Fruit fly (Drosophila melanogaster): ENCODE data around the gene Golgin104.

The Golgin104 gene

dm6 chr3L:16380770-16381169, 29.0 kb upstream of the Golgin104 start:
- TF ChIP-seq Mnt (GFP tag; optimal IDR thresholded peaks at IDR 0.05): peak; percentile 30
- no peak for TF ChIP-seq CG5204 (GFP tag; optimal IDR thresholded peaks at IDR 0.05)
- TF ChIP-seq CG12768 (GFP tag; optimal IDR thresholded peaks at IDR 0.05): peak; percentile 81
- TF ChIP-seq CG14711 (tag; optimal IDR thresholded peaks at IDR 0.05): peak; percentile 67
- TF ChIP-seq CG11617 (GFP tag; optimal IDR thresholded peaks at IDR 0.05): peak; percentile 58
- peak; percentile 73 for TF ChIP-seq toe (GFP tag; optimal IDR thresholded peaks at IDR 0.05)
- TF ChIP-seq Hr96 (GFP tag; optimal IDR thresholded peaks at IDR 0.05): peak; percentile 66
- peak; percentile 26 for TF ChIP-seq CG1620 (GFP tag; optimal IDR thresholded peaks at IDR 0.05)
- no peak for TF ChIP-seq Clk (GFP tag; optimal IDR thresholded peaks at IDR 0.05)
- peak; percentile 41 for TF ChIP-seq pad (GFP tag; optimal IDR thresholded peaks at IDR 0.05)
- peak; percentile 75 for TF ChIP-seq bab1 (GFP tag; optimal IDR thresholded peaks at IDR 0.05)
- peak; percentile 78 for TF ChIP-seq CG33017 (tag; optimal IDR thresholded peaks at IDR 0.05)
- no peak for TF ChIP-seq tj (GFP tag; optimal IDR thresholded peaks at IDR 0.05)
- TF ChIP-seq ovo (GFP tag; optimal IDR thresholded peaks at IDR 0.05): no peak
- no peak for TF ChIP-seq cnc (optimal IDR thresholded peaks at IDR 0.05)
- no peak for TF ChIP-seq cic (GFP tag; optimal IDR thresholded peaks at IDR 0.05)
- peak; percentile 38 for TF ChIP-seq CG7045 (GFP tag; optimal IDR thresholded peaks at IDR 0.05)
- TF ChIP-seq CG7101 (tag; optimal IDR thresholded peaks at IDR 0.05): peak; percentile 81
- TF ChIP-seq Crg-1 (GFP tag; optimal IDR thresholded peaks at IDR 0.05): peak; percentile 60
- TF ChIP-seq kay (GFP tag; ENCODE audit: borderline replicate concordance): peak; percentile 62

- TF ChIP-seq CG11617 (GFP tag; optimal IDR thresholded peaks at IDR 0.05) (no peak), bab1 (GFP tag; optimal IDR thresholded peaks at IDR 0.05) (peak; percentile 63), cnc (optimal IDR thresholded peaks at IDR 0.05) (no peak), CG14711 (tag; optimal IDR thresholded peaks at IDR 0.05) (no peak), Hr96 (GFP tag; optimal IDR thresholded peaks at IDR 0.05) (no peak), toe (GFP tag; optimal IDR thresholded peaks at IDR 0.05) (no peak), pad (GFP tag; optimal IDR thresholded peaks at IDR 0.05) (no peak), kay (GFP tag; ENCODE audit: borderline replicate concordance) (peak; percentile 82), CG7045 (GFP tag; optimal IDR thresholded peaks at IDR 0.05) (no peak), CG1620 (GFP tag; optimal IDR thresholded peaks at IDR 0.05) (peak; percentile 33), ovo (GFP tag; optimal IDR thresholded peaks at IDR 0.05) (no peak), CG7101 (tag; optimal IDR thresholded peaks at IDR 0.05) (peak; percentile 24), tj (GFP tag; optimal IDR thresholded peaks at IDR 0.05) (peak; percentile 11), Clk (GFP tag; optimal IDR thresholded peaks at IDR 0.05) (no peak), CG33017 (tag; optimal IDR thresholded peaks at IDR 0.05) (no peak), CG12768 (GFP tag; optimal IDR thresholded peaks at IDR 0.05) (no peak), Crg-1 (GFP tag; optimal IDR thresholded peaks at IDR 0.05) (no peak), cic (GFP tag; optimal IDR thresholded peaks at IDR 0.05) (peak; percentile 23), Mnt (GFP tag; optimal IDR thresholded peaks at IDR 0.05) (peak; percentile 54), CG5204 (GFP tag; optimal IDR thresholded peaks at IDR 0.05) (no peak)
These were observed 26.3 kb upstream of the Golgin104 start, which contains the start of gene roq for dm6 chr3L:16377768-16378764. Gene roq, minus strand, starts transcription at chr3L:16378566.

- TF ChIP-seq tj (GFP tag; optimal IDR thresholded peaks at IDR 0.05): no peak
- no peak for TF ChIP-seq cnc (optimal IDR thresholded peaks at IDR 0.05)
- no peak for TF ChIP-seq CG1620 (GFP tag; optimal IDR thresholded peaks at IDR 0.05)
These were observed 17.8 kb upstream of the Golgin104 start, which contains the start of gene CG18814 for dm6 chr3L:16369526-16369925. Gene CG18814, plus strand, starts transcription at chr3L:16369826.

dm6 chr3L:16368199-16368598, 16.4 kb upstream of the Golgin104 start, which contains the start of gene CG4842:
Gene CG4842, plus strand, starts transcription at chr3L:16368389.
- TF ChIP-seq bab1 (GFP tag; optimal IDR thresholded peaks at IDR 0.05): no peak
- no peak for TF ChIP-seq toe (GFP tag; optimal IDR thresholded peaks at IDR 0.05)
- TF ChIP-seq Clk (GFP tag; optimal IDR thresholded peaks at IDR 0.05): no peak
- no peak for TF ChIP-seq cnc (optimal IDR thresholded peaks at IDR 0.05)
- TF ChIP-seq kay (GFP tag; ENCODE audit: borderline replicate concordance): no peak
- no peak for TF ChIP-seq CG1620 (GFP tag; optimal IDR thresholded peaks at IDR 0.05)

dm6 chr3L:16367240-16367639, 15.5 kb upstream of the Golgin104 start, which contains the start of gene Cpr72Ec:
Gene Cpr72Ec, minus strand, starts transcription at chr3L:16367340.
- TF ChIP-seq Clk (GFP tag; optimal IDR thresholded peaks at IDR 0.05) (no peak), bab1 (GFP tag; optimal IDR thresholded peaks at IDR 0.05) (no peak), CG5204 (GFP tag; optimal IDR thresholded peaks at IDR 0.05) (no peak), CG11617 (GFP tag; optimal IDR thresholded peaks at IDR 0.05) (no peak), CG7045 (GFP tag; optimal IDR thresholded peaks at IDR 0.05) (no peak), cnc (optimal IDR thresholded peaks at IDR 0.05) (no peak), CG12768 (GFP tag; optimal IDR thresholded peaks at IDR 0.05) (no peak), Hr96 (GFP tag; optimal IDR thresholded peaks at IDR 0.05) (no peak), ovo (GFP tag; optimal IDR thresholded peaks at IDR 0.05) (no peak), cic (GFP tag; optimal IDR thresholded peaks at IDR 0.05) (no peak), CG14711 (tag; optimal IDR thresholded peaks at IDR 0.05) (no peak), CG7101 (tag; optimal IDR thresholded peaks at IDR 0.05) (no peak), Mnt (GFP tag; optimal IDR thresholded peaks at IDR 0.05) (no peak), toe (GFP tag; optimal IDR thresholded peaks at IDR 0.05) (no peak)

dm6 chr3L:16364599-16364998, 12.8 kb upstream of the Golgin104 start, which contains the start of gene Cpr72Eb:
Gene Cpr72Eb, plus strand, starts transcription at chr3L:16364899.
- TF ChIP-seq kay (GFP tag; ENCODE audit: borderline replicate concordance) (no peak), cnc (optimal IDR thresholded peaks at IDR 0.05) (no peak), CG7101 (tag; optimal IDR thresholded peaks at IDR 0.05) (no peak), ovo (GFP tag; optimal IDR thresholded peaks at IDR 0.05) (no peak), tj (GFP tag; optimal IDR thresholded peaks at IDR 0.05) (no peak), CG11617 (GFP tag; optimal IDR thresholded peaks at IDR 0.05) (no peak)

Data from whole organism, adult.